Worm (Caenorhabditis elegans): ENCODE results near the gene F33E11.3.
A peak's percentile ranks its signal among the peaks of the same experiment; 100 is the strongest.

DNA sequence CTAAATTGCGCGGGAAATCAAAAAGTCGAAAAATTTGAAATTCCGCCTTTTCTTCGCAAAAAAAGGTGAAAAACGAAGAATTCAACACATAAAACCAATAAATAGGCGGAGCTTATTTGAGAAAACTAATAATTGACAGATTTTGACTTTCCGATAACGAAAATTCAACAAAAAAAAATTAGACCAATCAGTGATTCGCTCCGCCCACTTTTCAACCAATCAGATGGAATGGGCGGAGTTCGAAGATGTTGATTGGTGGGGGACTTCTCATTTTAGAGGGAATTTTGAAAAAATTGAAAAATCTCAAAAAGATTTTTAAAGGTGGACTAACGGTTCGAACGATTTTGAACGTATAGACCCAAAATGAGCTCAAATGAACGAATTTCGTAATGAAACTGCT is 46.3 kb upstream of the F33E11.3 start:
- no peak for TF ChIP-seq cebp-2 (GFP tag; IDR thresholded peaks at IDR 0.05)
- peak; percentile 16; the same call in 1 of the 2 replicates for TF ChIP-seq nfyb-1 (GFP tag; IDR thresholded peaks at IDR 0.05)
- TF ChIP-seq snpc-4 (GFP tag; optimal IDR thresholded peaks at IDR 0.05): no peak
- TF ChIP-seq snpc-4 (tag; optimal IDR thresholded peaks at IDR 0.05): no peak
